Worm (Caenorhabditis elegans): Measurements from ENCODE around the gene suox-1.
A peak's percentile ranks its signal among the peaks of the same experiment; 100 is the strongest.

suox-1 gene

ce11 chrX:15496927-15497605 is at the start of gene suox-1:
Gene suox-1 (plus strand): TSS chrX:15497555.
- TF ChIP-seq lsy-2 (tag; optimal IDR thresholded peaks at IDR 0.05) (peak in 1 of 2 experiments; percentile 23), mbf-1 (tag; optimal IDR thresholded peaks at IDR 0.05) (no peak), skn-1 (tag; optimal IDR thresholded peaks at IDR 0.05) (no peak), Y55F3AM.14 (GFP tag; optimal IDR thresholded peaks at IDR 0.05) (no peak), elt-1 (tag; optimal IDR thresholded peaks at IDR 0.05) (no peak), gmeb-1 (tag; optimal IDR thresholded peaks at IDR 0.05) (no peak), ceh-82 (tag; optimal IDR thresholded peaks at IDR 0.05) (no peak), nhr-25 (tag; optimal IDR thresholded peaks at IDR 0.05) (peak; percentile 70), ztf-4 (tag; optimal IDR thresholded peaks at IDR 0.05) (no peak), nhr-237 (tag; optimal IDR thresholded peaks at IDR 0.05) (no peak), snpc-4 (tag; optimal IDR thresholded peaks at IDR 0.05) (no peak), ZK546.5 (tag; optimal IDR thresholded peaks at IDR 0.05) (no peak), nhr-129 (tag; optimal IDR thresholded peaks at IDR 0.05) (peak; percentile 33), peb-1 (tag; optimal IDR thresholded peaks at IDR 0.05) (no peak), aly-2 (tag; optimal IDR thresholded peaks at IDR 0.05) (no peak), unc-39 (tag; optimal IDR thresholded peaks at IDR 0.05) (no peak), ztf-11 (tag; optimal IDR thresholded peaks at IDR 0.05) (no peak), dmd-4 (tag; optimal IDR thresholded peaks at IDR 0.05) (no peak), mab-5 (tag; optimal IDR thresholded peaks at IDR 0.05) (no peak), lin-13 (GFP tag; optimal IDR thresholded peaks at IDR 0.05) (no peak), C34F6.9 (tag; optimal IDR thresholded peaks at IDR 0.05) (no peak), F13H6.1 (tag; optimal IDR thresholded peaks at IDR 0.05) (peak; percentile 52), zag-1 (tag; optimal IDR thresholded peaks at IDR 0.05) (no peak), crh-2 (tag; optimal IDR thresholded peaks at IDR 0.05) (peak; percentile 56), nhr-6 (tag; optimal IDR thresholded peaks at IDR 0.05) (no peak), ztf-1 (GFP tag; conservative IDR thresholded peaks at IDR 0.05) (no peak), nhr-23 (tag; optimal IDR thresholded peaks at IDR 0.05) (no peak), nhr-10 (tag; optimal IDR thresholded peaks at IDR 0.05) (no peak), R02D3.7 (tag; optimal IDR thresholded peaks at IDR 0.05) (no peak), sma-3 (GFP tag; optimal IDR thresholded peaks at IDR 0.05) (peak; percentile 32), ama-1 (optimal IDR thresholded peaks at IDR 0.05) (no peak), elt-3 (tag; optimal IDR thresholded peaks at IDR 0.05) (no peak), fos-1 (tag; optimal IDR thresholded peaks at IDR 0.05) (peak; percentile 38), sem-4 (tag; optimal IDR thresholded peaks at IDR 0.05) (no peak), sma-9 (GFP tag; optimal IDR thresholded peaks at IDR 0.05) (peak; percentile 55), sma-9 (tag; optimal IDR thresholded peaks at IDR 0.05) (no peak), unc-55 (GFP tag; optimal IDR thresholded peaks at IDR 0.05) (no peak), lin-39 (tag; optimal IDR thresholded peaks at IDR 0.05) (no peak), mdl-1 (tag; optimal IDR thresholded peaks at IDR 0.05) (peak in 1 of 2 experiments; percentile 72), nhr-11 (tag; optimal IDR thresholded peaks at IDR 0.05) (no peak), blmp-1 (tag; optimal IDR thresholded peaks at IDR 0.05; ENCODE audit: insufficient read depth) (no peak), egl-27 (tag; optimal IDR thresholded peaks at IDR 0.05) (no peak), nhr-77 (tag; optimal IDR thresholded peaks at IDR 0.05) (no peak), alr-1 (tag; optimal IDR thresholded peaks at IDR 0.05) (no peak), lin-11 (tag; optimal IDR thresholded peaks at IDR 0.05) (no peak), ceh-16 (tag; optimal IDR thresholded peaks at IDR 0.05) (no peak), nhr-12 (tag; optimal IDR thresholded peaks at IDR 0.05) (no peak), unc-62 (GFP tag; optimal IDR thresholded peaks at IDR 0.05) (no peak), nhr-21 (tag; optimal IDR thresholded peaks at IDR 0.05) (peak; percentile 40)

All from whole organism, L2 larva.